Fruit fly (Drosophila melanogaster) whole organism, pupa: ENCODE data around the gene CG32817.

ENCODE experiments used
- CG17806 ChIP-seq: fragments of 200-800 bp; sonication (Bioruptor generic); optimal IDR thresholded peaks from 2 replicates; lab custom pipeline; 2018; ENCODE audit warnings: missing biosample characterization, mild to moderate bottlenecking, missing genetic modification characterization, moderate library complexity
- CG34367 ChIP-seq: fragments of 200-800 bp; sonication (Bioruptor generic); optimal IDR thresholded peaks from 2 replicates; lab custom pipeline; 2018; ENCODE audit warnings: missing biosample characterization, mild to moderate bottlenecking, missing genetic modification characterization
- EcR ChIP-seq: fragments of 200-800 bp; sonication (Bioruptor generic); optimal IDR thresholded peaks from 3 replicates; lab custom pipeline; 2019; ENCODE audit warnings: missing biosample characterization, missing genetic modification characterization, mild to moderate bottlenecking, moderate library complexity, missing genetic modification reagents
- Ets98B ChIP-seq: fragments of 200-800 bp; sonication (Bioruptor generic); IDR thresholded peaks from 2 replicates; pipeline ENCODE4 v1.3.6; 2022; ENCODE audit warnings: missing biosample characterization, missing genetic modification characterization
- Snoo ChIP-seq: fragments of 200-800 bp; sonication (Bioruptor generic); optimal IDR thresholded peaks from 3 replicates; lab custom pipeline; 2017; ENCODE audit warnings: missing biosample characterization, mild to moderate bottlenecking, missing genetic modification characterization, inconsistent platforms

dm6 chrX:493445-494190 lies 14.8 kb downstream of the CG32817 start, which contains the start of gene CG17896:
- TF ChIP-seq CG34367 (peak; percentile 98), Snoo (tag; lab: Kevin White, UChicago) (peak; percentile 94), CG17806 (tag; lab: Kevin White, UChicago) (peak; percentile 97), Ets98B (peak; percentile 99), EcR (GFP tag; lab: Kevin White, UChicago) (peak; percentile 31)
